Fruit fly (Drosophila melanogaster) whole organism, prepupa: ENCODE data around the gene Nrd1.

ENCODE experiments used
- Blimp-1 ChIP-seq: fragments of 200-800 bp; sonication (Bioruptor generic); optimal IDR thresholded peaks from 3 replicates; lab custom pipeline; 2017; ENCODE audit warnings: missing biosample characterization, missing genetic modification characterization, mild to moderate bottlenecking, moderate library complexity, missing genetic modification reagents
- CG10631 ChIP-seq: fragments of 200-800 bp; sonication (Bioruptor generic); optimal IDR thresholded peaks from 2 replicates; lab custom pipeline; 2016; ENCODE audit warnings: missing biosample characterization, missing genetic modification characterization
- CG11294 ChIP-seq: fragments of 200-800 bp; sonication (Bioruptor generic); IDR thresholded peaks from 2 replicates; pipeline ENCODE4 v1.3.6; 2022; ENCODE audit warnings: missing biosample characterization, missing genetic modification characterization
- CG11762 ChIP-seq: fragments of 200-800 bp; sonication (Bioruptor generic); optimal IDR thresholded peaks from 3 replicates; lab custom pipeline; 2016; ENCODE audit warnings: missing biosample characterization, missing genetic modification characterization; ENCODE audit not compliant: insufficient read depth
- CG11902 ChIP-seq: fragments of 200-800 bp; sonication (Bioruptor generic); optimal IDR thresholded peaks from 3 replicates; lab custom pipeline; 2016; ENCODE audit warnings: missing biosample characterization, missing genetic modification characterization
- CG15336 ChIP-seq: fragments of 200-800 bp; sonication (Bioruptor generic); IDR thresholded peaks from 2 replicates; pipeline ENCODE4 v1.3.6; 2022; ENCODE audit warnings: missing biosample characterization, missing genetic modification characterization
- CG1621 ChIP-seq: fragments of 200-800 bp; sonication (Bioruptor generic); optimal IDR thresholded peaks from 3 replicates; lab custom pipeline; 2018; ENCODE audit warnings: missing biosample characterization, mild to moderate bottlenecking, missing genetic modification characterization
- CG31627 ChIP-seq: fragments of 200-800 bp; sonication (Bioruptor generic); optimal IDR thresholded peaks from 3 replicates; lab custom pipeline; 2016; ENCODE audit warnings: missing biosample characterization, missing genetic modification characterization
- CG32006 ChIP-seq: fragments of 200-800 bp; sonication (Bioruptor generic); optimal IDR thresholded peaks from 3 replicates; lab custom pipeline; 2017; ENCODE audit warnings: missing biosample characterization, mild to moderate bottlenecking, missing genetic modification characterization
- CG4318 ChIP-seq: fragments of 200-800 bp; sonication (Bioruptor generic); optimal IDR thresholded peaks from 3 replicates; lab custom pipeline; 2017; ENCODE audit warnings: missing biosample characterization, mild to moderate bottlenecking, missing genetic modification characterization
- CG6163 ChIP-seq: fragments of 200-800 bp; sonication (Bioruptor generic); IDR thresholded peaks from 3 replicates; pipeline ENCODE4 v1.3.6; 2022; ENCODE audit warnings: missing biosample characterization, missing genetic modification characterization
- CG6276 ChIP-seq: fragments of 200-800 bp; sonication (Bioruptor generic); optimal IDR thresholded peaks from 2 replicates; lab custom pipeline; 2017; ENCODE audit warnings: missing biosample characterization, mild to moderate bottlenecking, missing genetic modification characterization
- CG6792 ChIP-seq: fragments of 200-800 bp; sonication (Bioruptor generic); optimal IDR thresholded peaks from 3 replicates; lab custom pipeline; 2016; ENCODE audit warnings: missing biosample characterization, missing genetic modification characterization
- CG6808 ChIP-seq: fragments of 200-800 bp; sonication (Bioruptor generic); optimal IDR thresholded peaks from 3 replicates; lab custom pipeline; 2017; ENCODE audit warnings: missing biosample characterization, missing genetic modification characterization, mild to moderate bottlenecking, moderate library complexity, missing genetic modification reagents
- CG6854 ChIP-seq: fragments of 200-800 bp; sonication (Bioruptor generic); optimal IDR thresholded peaks from 2 replicates; lab custom pipeline; 2017; ENCODE audit warnings: missing biosample characterization, mild to moderate bottlenecking, missing genetic modification characterization
- CG7368 ChIP-seq: fragments of 200-800 bp; sonication (Bioruptor generic); optimal IDR thresholded peaks from 3 replicates; lab custom pipeline; 2016; ENCODE audit warnings: missing biosample characterization, missing genetic modification characterization
- CG8119 ChIP-seq: fragments of 200-800 bp; sonication (Bioruptor generic); IDR thresholded peaks from 3 replicates; pipeline ENCODE4 v1.3.6; 2022; ENCODE audit warnings: missing biosample characterization, missing genetic modification characterization
- CG8319 ChIP-seq: fragments of 200-800 bp; sonication (Bioruptor generic); optimal IDR thresholded peaks from 3 replicates; lab custom pipeline; 2016; ENCODE audit warnings: missing biosample characterization, missing genetic modification characterization
- Eip78C ChIP-seq: fragments of 200-800 bp; sonication (Bioruptor generic); peaks from one replicate; lab custom pipeline; 2016; ENCODE audit warnings: missing biosample characterization, missing genetic modification characterization
- Eip93F ChIP-seq: fragments of 200-800 bp; sonication (Bioruptor generic); optimal IDR thresholded peaks from 2 replicates; lab custom pipeline; 2016; ENCODE audit warnings: missing biosample characterization, mild to moderate bottlenecking, missing genetic modification characterization
- Ets21C ChIP-seq: fragments of 200-800 bp; sonication (Bioruptor generic); optimal IDR thresholded peaks from 3 replicates; lab custom pipeline; 2016; ENCODE audit warnings: missing biosample characterization, missing genetic modification characterization
- Ets96B ChIP-seq: fragments of 200-800 bp; optimal IDR thresholded peaks from 2 replicates; lab custom pipeline; 2019; ENCODE audit warnings: missing biosample characterization, mild to moderate bottlenecking, missing genetic modification characterization, moderate library complexity
- Hr38 ChIP-seq: sonication (Bioruptor generic); optimal IDR thresholded peaks from 2 replicates; lab custom pipeline; 2016; ENCODE audit warnings: missing biosample characterization, missing genetic modification characterization
- Hr4 ChIP-seq: fragments of 200-800 bp; sonication (Bioruptor generic); optimal IDR thresholded peaks from 3 replicates; lab custom pipeline; 2016; ENCODE audit warnings: missing biosample characterization, missing genetic modification characterization
- Lpt ChIP-seq: fragments of 200-800 bp; sonication (Bioruptor generic); optimal IDR thresholded peaks from 3 replicates; lab custom pipeline; 2016; ENCODE audit warnings: missing biosample characterization, missing genetic modification characterization
- Met ChIP-seq: fragments of 200-800 bp; sonication (Bioruptor generic); optimal IDR thresholded peaks from 3 replicates; lab custom pipeline; 2016; ENCODE audit warnings: missing biosample characterization, missing genetic modification characterization
- OdsH ChIP-seq: fragments of 200-800 bp; sonication (Bioruptor generic); optimal IDR thresholded peaks from 3 replicates; lab custom pipeline; 2016; ENCODE audit warnings: missing biosample characterization, missing genetic modification characterization
- Smox ChIP-seq: fragments of 200-800 bp; sonication (Bioruptor generic); optimal IDR thresholded peaks from 3 replicates; lab custom pipeline; 2016; ENCODE audit warnings: missing biosample characterization, missing genetic modification characterization
- Sox102F ChIP-seq: fragments of 200-800 bp; sonication (Bioruptor generic); optimal IDR thresholded peaks from 2 replicates; lab custom pipeline; 2016; ENCODE audit warnings: missing biosample characterization, mild to moderate bottlenecking, missing genetic modification characterization
- Sox14 ChIP-seq: fragments of 200-800 bp; sonication (Bioruptor generic); optimal IDR thresholded peaks from 3 replicates; lab custom pipeline; 2016; ENCODE audit warnings: missing biosample characterization, missing genetic modification characterization
- Sox15 ChIP-seq: fragments of 200-800 bp; sonication (Bioruptor generic); optimal IDR thresholded peaks from 3 replicates; lab custom pipeline; 2016; ENCODE audit warnings: missing biosample characterization, missing genetic modification characterization
- achi ChIP-seq: fragments of 200-800 bp; sonication (Bioruptor generic); optimal IDR thresholded peaks from 3 replicates; lab custom pipeline; 2016; ENCODE audit warnings: missing biosample characterization, missing genetic modification characterization
- acj6 ChIP-seq: fragments of 200-800 bp; sonication (Bioruptor generic); optimal IDR thresholded peaks from 3 replicates; lab custom pipeline; 2016; ENCODE audit warnings: missing biosample characterization, missing genetic modification characterization
- cyc ChIP-seq: fragments of 200-800 bp; sonication (Bioruptor generic); optimal IDR thresholded peaks from 3 replicates; lab custom pipeline; 2016; ENCODE audit warnings: missing biosample characterization, missing genetic modification characterization
- dac ChIP-seq: fragments of 200-800 bp; sonication (Bioruptor generic); optimal IDR thresholded peaks from 2 replicates; lab custom pipeline; 2017; ENCODE audit warnings: missing biosample characterization, mild to moderate bottlenecking, missing genetic modification characterization
- dsx ChIP-seq: fragments of 200-800 bp; optimal IDR thresholded peaks from 3 replicates; lab custom pipeline; 2019; ENCODE audit warnings: missing biosample characterization, mild to moderate bottlenecking, missing genetic modification characterization, moderate library complexity; ENCODE audit not compliant: poor library complexity, severe bottlenecking
- eg ChIP-seq: fragments of 200-800 bp; sonication (Bioruptor generic); IDR thresholded peaks from 3 replicates; pipeline ENCODE4 v1.3.6; 2022; ENCODE audit warnings: missing biosample characterization, missing genetic modification characterization
- esn ChIP-seq: fragments of 200-800 bp; sonication (Bioruptor generic); optimal IDR thresholded peaks from 2 replicates; lab custom pipeline; 2016; ENCODE audit warnings: missing biosample characterization, mild to moderate bottlenecking, missing genetic modification characterization, moderate library complexity
- lz ChIP-seq: fragments of 200-800 bp; sonication (Bioruptor generic); optimal IDR thresholded peaks from 3 replicates; lab custom pipeline; 2016; ENCODE audit warnings: missing biosample characterization, missing genetic modification characterization
- net ChIP-seq: fragments of 200-800 bp; sonication (Bioruptor generic); optimal IDR thresholded peaks from 3 replicates; lab custom pipeline; 2016; ENCODE audit warnings: missing biosample characterization, missing genetic modification characterization
- pdm3 ChIP-seq: fragments of 200-800 bp; sonication (Bioruptor generic); optimal IDR thresholded peaks from 3 replicates; lab custom pipeline; 2016; ENCODE audit warnings: missing biosample characterization, missing genetic modification characterization
- salr ChIP-seq, 2 experiments: fragments of 200-800 bp; sonication (Bioruptor generic); optimal IDR thresholded peaks; 3 replicates each; lab custom pipeline; 2016 to 2018; ENCODE audit warnings: missing biosample characterization in 2 of 2, missing genetic modification characterization in 2 of 2, mild to moderate bottlenecking in 1 of 2
- spab ChIP-seq: fragments of 200-800 bp; sonication (Bioruptor generic); optimal IDR thresholded peaks from 2 replicates; lab custom pipeline; 2017; ENCODE audit warnings: missing biosample characterization, mild to moderate bottlenecking, missing genetic modification characterization, missing genetic modification reagents
- ss ChIP-seq, 2 experiments: fragments of 200-800 bp; sonication (Bioruptor generic); optimal IDR thresholded peaks; 2 replicates in 1 of 2; 3 replicates in 1 of 2; lab custom pipeline; 2017 to 2018; ENCODE audit warnings: mild to moderate bottlenecking in 2 of 2, missing biosample characterization in 2 of 2, missing genetic modification characterization in 2 of 2, moderate library complexity in 1 of 2
- svp ChIP-seq: fragments of 200-800 bp; sonication (Bioruptor generic); peaks from one replicate; lab custom pipeline; 2016; ENCODE audit warnings: missing biosample characterization, missing genetic modification characterization
- topi ChIP-seq: fragments of 200-800 bp; sonication (Bioruptor generic); optimal IDR thresholded peaks from 3 replicates; lab custom pipeline; 2016; ENCODE audit warnings: missing biosample characterization, missing genetic modification characterization
- vri ChIP-seq: fragments of 200-800 bp; sonication (Bioruptor generic); optimal IDR thresholded peaks from 3 replicates; lab custom pipeline; 2016; ENCODE audit warnings: missing biosample characterization, mild to moderate bottlenecking, missing genetic modification characterization

Nrd1 gene

DNA sequence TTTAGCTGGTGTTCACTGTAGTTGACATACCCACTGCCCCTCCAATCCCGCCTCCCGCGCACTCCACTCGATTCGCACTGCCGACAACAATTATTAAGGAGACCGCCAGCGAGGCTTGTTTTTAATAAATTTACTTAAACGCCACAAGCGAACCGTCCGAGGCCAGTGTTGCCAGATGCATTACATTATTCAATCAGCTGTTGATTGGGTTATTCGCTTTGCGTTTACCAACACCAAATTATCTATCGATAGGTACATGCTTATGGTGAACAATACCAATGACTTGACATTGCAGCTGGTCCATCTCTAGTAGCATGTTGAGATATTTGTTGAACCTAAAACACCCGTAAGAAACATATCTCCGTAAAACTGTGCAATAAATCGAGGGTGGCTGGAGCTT is 18.3 kb upstream of the Nrd1 start, which contains the start of the genes CG10353 and SelG (continued):
- TF ChIP-seq CG6808 (GFP tag; lab: Kevin White, UChicago) (no peak), CG31627 (GFP tag; lab: Kevin White, UChicago) (peak; percentile 31), Sox14 (GFP tag; lab: Kevin White, UChicago) (peak; percentile 28), CG7368 (GFP tag; lab: Kevin White, UChicago) (no peak), Eip78C (GFP tag; lab: Kevin White, UChicago) (peak; percentile 70), esn (GFP tag; lab: Kevin White, UChicago) (peak; percentile 50), spab (GFP tag; lab: Kevin White, UChicago) (no peak), topi (peak; percentile 37), CG1621 (peak; percentile 71), vri (no peak), Eip93F (GFP tag; lab: Kevin White, UChicago) (no peak), CG6163 (GFP tag; lab: Robert Waterston, UW) (no peak), CG6276 (GFP tag; lab: Kevin White, UChicago) (no peak), OdsH (GFP tag; lab: Kevin White, UChicago) (no peak), Sox15 (GFP tag; lab: Kevin White, UChicago) (no peak), CG10631 (GFP tag; lab: Kevin White, UChicago) (no peak), CG15336 (GFP tag; lab: Robert Waterston, UW) (no peak), ss (GFP tag; optimal IDR thresholded peaks at IDR 0.05; lab: Kevin White, UChicago) (peak in 1 of 2 experiments; percentile 6), CG11294 (GFP tag; lab: Robert Waterston, UW) (no peak), Hr4 (GFP tag; lab: Kevin White, UChicago) (no peak), Blimp-1 (GFP tag; lab: Kevin White, UChicago) (no peak), lz (GFP tag; lab: Kevin White, UChicago) (peak; percentile 31), CG32006 (no peak), Hr38 (GFP tag; lab: Kevin White, UChicago) (no peak), salr (GFP tag; optimal IDR thresholded peaks at IDR 0.05; lab: Kevin White, UChicago) (no peak), Ets21C (GFP tag; lab: Kevin White, UChicago) (peak; percentile 25), pdm3 (no peak), CG8119 (no peak), Met (GFP tag; lab: Kevin White, UChicago) (peak; percentile 27), Sox102F (no peak), eg (GFP tag; lab: Robert Waterston, UW) (no peak), svp (GFP tag; lab: Kevin White, UChicago) (peak; percentile 67), acj6 (GFP tag; lab: Kevin White, UChicago) (no peak), Lpt (GFP tag; lab: Kevin White, UChicago) (no peak), CG6792 (no peak), dsx (GFP tag; lab: Kevin White, UChicago) (no peak), CG6854 (peak; percentile 14), net (GFP tag; lab: Kevin White, UChicago) (no peak)

DNA sequence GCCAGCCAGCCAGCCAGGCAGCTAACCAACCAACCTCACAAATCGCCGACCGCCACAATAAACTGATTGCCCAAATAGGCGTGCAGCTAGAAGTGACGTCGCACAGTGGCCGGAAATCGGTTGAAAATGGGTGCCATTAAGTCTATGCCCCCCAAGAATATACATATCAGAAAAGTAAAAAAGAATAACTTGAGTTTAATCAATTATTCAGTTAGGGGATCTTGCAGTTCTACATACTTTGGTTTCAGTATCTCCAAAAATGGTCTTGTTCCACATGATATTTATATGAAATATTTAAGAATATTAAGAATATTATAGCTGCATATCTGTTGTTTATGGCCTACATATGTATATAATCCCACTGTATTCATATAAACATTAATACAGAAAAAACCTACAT is 16.7 kb upstream of the Nrd1 start:
- TF ChIP-seq Ets96B (tag; lab: Kevin White, UChicago) (no peak), CG8319 (GFP tag; lab: Kevin White, UChicago) (no peak), Hr38 (GFP tag; lab: Kevin White, UChicago) (no peak), Eip78C (GFP tag; lab: Kevin White, UChicago) (peak; percentile 21), Met (GFP tag; lab: Kevin White, UChicago) (no peak), CG6163 (GFP tag; lab: Robert Waterston, UW) (no peak), CG6854 (no peak), net (GFP tag; lab: Kevin White, UChicago) (no peak), Sox15 (GFP tag; lab: Kevin White, UChicago) (no peak), CG32006 (peak; percentile 52), cyc (GFP tag; lab: Kevin White, UChicago) (no peak), CG6808 (GFP tag; lab: Kevin White, UChicago) (no peak), CG6276 (GFP tag; lab: Kevin White, UChicago) (no peak), CG11902 (no peak), Blimp-1 (GFP tag; lab: Kevin White, UChicago) (no peak), Hr4 (GFP tag; lab: Kevin White, UChicago) (peak; percentile 22), CG6792 (no peak), ss (GFP tag; optimal IDR thresholded peaks at IDR 0.05; lab: Kevin White, UChicago) (no peak), dac (GFP tag; lab: Kevin White, UChicago) (no peak), pdm3 (no peak), CG11294 (GFP tag; lab: Robert Waterston, UW) (no peak), topi (no peak), Sox102F (no peak), CG11762 (GFP tag; lab: Kevin White, UChicago) (no peak), Lpt (GFP tag; lab: Kevin White, UChicago) (no peak), achi (GFP tag; lab: Kevin White, UChicago) (no peak), Sox14 (GFP tag; lab: Kevin White, UChicago) (no peak), CG8119 (peak; percentile 43; the same call in 1 of the 3 replicates), CG15336 (GFP tag; lab: Robert Waterston, UW) (peak; percentile 31; the same call in 1 of the 2 replicates), Smox (GFP tag; lab: Kevin White, UChicago) (no peak), spab (GFP tag; lab: Kevin White, UChicago) (no peak), CG4318 (GFP tag; lab: Kevin White, UChicago) (no peak), eg (GFP tag; lab: Robert Waterston, UW) (no peak)
